Worm (Caenorhabditis elegans) whole organism, young adult: ENCODE data around the gene nol-6.

Experiments used
- B0336.3 ChIP-seq: fragments of 200-800 bp; sonication (Bioruptor generic); IDR thresholded peaks from 2 replicates; pipeline ENCODE4 v1.3.6; 2022; ENCODE audit warnings: missing genetic modification characterization, missing compliant biosample characterization
- Y67H2A.10 ChIP-seq: fragments of 200-800 bp; sonication (Bioruptor generic); conservative IDR thresholded peaks from 2 replicates; pipeline ENCODE4 v1.3.6; 2022; ENCODE audit warnings: missing genetic modification reagents, missing genetic modification characterization, missing compliant biosample characterization
- bed-2 ChIP-seq: fragments of 200-800 bp; sonication (Bioruptor generic); IDR thresholded peaks from 2 replicates; pipeline ENCODE4 v1.3.6; 2022; ENCODE audit warnings: missing genetic modification reagents, missing genetic modification characterization, missing compliant biosample characterization
- cebp-1 ChIP-seq, 2 experiments: fragments of 200-800 bp in 1 of 2; sonication (Bioruptor generic) in 1 of 2; sonication (generic microtip) in 1 of 2; IDR thresholded peaks in 1 of 2; optimal IDR thresholded peaks in 1 of 2; 2 replicates each; pipeline versions ENCODE4 v1.3.6 to Lab custom; 2017 to 2022; ENCODE audit warnings: missing compliant biosample characterization in 2 of 2, missing genetic modification characterization in 2 of 2, mild to moderate bottlenecking in 1 of 2, missing genetic modification reagents in 1 of 2, moderate library complexity in 1 of 2
- him-1 ChIP-seq: sonication (generic microtip); optimal IDR thresholded peaks from 2 replicates; lab custom pipeline; 2016; ENCODE audit warnings: missing genotype, missing genetic modification reagents, missing genetic modification characterization, missing compliant biosample characterization
- let-526 ChIP-seq: fragments of 200-800 bp; sonication (Bioruptor generic); IDR thresholded peaks from 2 replicates; pipeline ENCODE4 v1.3.6; 2022; ENCODE audit warnings: missing genetic modification reagents, missing genetic modification characterization, missing compliant biosample characterization
- lin-40 ChIP-seq: sonication (generic microtip); optimal IDR thresholded peaks from 2 replicates; lab custom pipeline; 2016; ENCODE audit warnings: missing genetic modification characterization, mild to moderate bottlenecking, missing compliant biosample characterization, missing genotype, missing genetic modification reagents
- nfya-1 ChIP-seq: sonication (generic microtip); optimal IDR thresholded peaks from 2 replicates; lab custom pipeline; 2017; ENCODE audit warnings: antibody characterized with exemption, missing compliant biosample characterization, missing genetic modification characterization, borderline replicate concordance; ENCODE audit not compliant: insufficient read depth
- nhr-80 ChIP-seq: sonication (generic microtip); optimal IDR thresholded peaks from 2 replicates; lab custom pipeline; 2016; ENCODE audit warnings: missing genetic modification characterization, missing compliant biosample characterization
- unc-62 ChIP-seq: fragments of 150-350 bp; optimal IDR thresholded peaks from 2 replicates; lab custom pipeline; 2014; ENCODE audit warnings: missing biosample characterization, missing genetic modification reagents, missing genetic modification characterization

ce11 chrII:1411372-1411771, 25.9 kb downstream of the nol-6 start, which contains the start of gene Y51H7C.9:
- TF ChIP-seq nfya-1 (no peak), lin-40 (tag; lab: Kevin White, UChicago) (no peak), let-526 (GFP tag; lab: Robert Waterston, UW) (no peak), Y67H2A.10 (GFP tag; lab: Robert Waterston, UW) (no peak), cebp-1 (GFP tag; IDR thresholded peaks at IDR 0.05; lab: Robert Waterston, UW) (no peak), cebp-1 (tag; optimal IDR thresholded peaks at IDR 0.05; lab: Kevin White, UChicago) (no peak), unc-62 (GFP tag; lab: Kevin White, UChicago) (no peak), B0336.3 (GFP tag; lab: Robert Waterston, UW) (no peak), nhr-80 (tag; lab: Kevin White, UChicago) (no peak), bed-2 (GFP tag; lab: Robert Waterston, UW) (no peak), him-1 (tag; lab: Kevin White, UChicago) (no peak)
